Fruit fly (Drosophila melanogaster) whole organism: ENCODE results near the gene moody.
A peak's percentile ranks its signal among the peaks of the same experiment; 100 is the strongest.

Source experiments
- CG8478 ChIP-seq: fragments of >200 bp; optimal IDR thresholded peaks from 2 replicates; lab custom pipeline; 2018; ENCODE audit warnings: inconsistent platforms
- Dll ChIP-seq: fragments of >200 bp; optimal IDR thresholded peaks from 2 replicates; lab custom pipeline; 2017
- EcR ChIP-seq, 2 experiments: fragments of >200 bp; optimal IDR thresholded peaks; 2 replicates each; lab custom pipeline; 2017; ENCODE audit warnings: missing biosample characterization in 2 of 2, missing genetic modification characterization in 2 of 2, missing genetic modification reagents in 2 of 2
- pan ChIP-seq: fragments of >200 bp; optimal IDR thresholded peaks from 2 replicates; lab custom pipeline; 2017
- psq ChIP-seq: fragments of >200 bp; optimal IDR thresholded peaks from 2 replicates; lab custom pipeline; 2017
- usp ChIP-seq: fragments of >200 bp; optimal IDR thresholded peaks from 2 replicates; lab custom pipeline; 2017; ENCODE audit warnings: missing biosample characterization, missing genetic modification characterization, mixed read lengths

Gene moody

dm6 chrX:2061849-2062248 lies 11.9 kb upstream of the moody start, which contains the start of gene Sik2:
Gene Sik2 (minus strand): TSS chrX:2061915.
- TF ChIP-seq usp (GFP tag; lab: Kevin White, UChicago) (no peak), psq (lab: Kevin White, UChicago) (no peak), EcR (GFP tag; optimal IDR thresholded peaks at IDR 0.05; lab: Kevin White, UChicago) (no peak), CG8478 (no peak), pan (lab: Kevin White, UChicago) (no peak), Dll (no peak)

dm6 chrX:2061119-2061518 lies 11.2 kb upstream of the moody start:
- TF ChIP-seq psq (lab: Kevin White, UChicago) (no peak), EcR (GFP tag; optimal IDR thresholded peaks at IDR 0.05; lab: Kevin White, UChicago) (no peak), usp (GFP tag; lab: Kevin White, UChicago) (no peak), CG8478 (no peak), pan (lab: Kevin White, UChicago) (no peak), Dll (no peak)

- no peak for TF ChIP-seq psq (lab: Kevin White, UChicago)
Measured at dm6 chrX:2048778-2049686, 888 bp downstream of the moody start.

dm6 chrX:2043660-2044397 lies 6.1 kb downstream of the moody start, which contains the start of gene CG4325:
Gene CG4325 (minus strand): TSS chrX:2043818.
- TF ChIP-seq CG8478 (no peak), psq (lab: Kevin White, UChicago) (no peak), pan (lab: Kevin White, UChicago) (no peak), EcR (GFP tag; optimal IDR thresholded peaks at IDR 0.05; lab: Kevin White, UChicago) (no peak), Dll (no peak), usp (GFP tag; lab: Kevin White, UChicago) (no peak)

dm6 chrX:2041981-2042847 lies 7.7 kb downstream of the moody start, which contains the start of the genes Actn and usp:
Gene Actn (minus strand): TSS chrX:2042311.
Gene usp (minus strand): TSS chrX:2042311.
- no peak for TF ChIP-seq psq (lab: Kevin White, UChicago)
- no peak for TF ChIP-seq CG8478
- TF ChIP-seq Dll: peak; percentile 39

- TF ChIP-seq psq (lab: Kevin White, UChicago) (no peak), usp (GFP tag; lab: Kevin White, UChicago) (no peak), pan (lab: Kevin White, UChicago) (no peak), EcR (GFP tag; optimal IDR thresholded peaks at IDR 0.05; lab: Kevin White, UChicago) (no peak)
Measured at dm6 chrX:2041312-2041918, 8.5 kb downstream of the moody start, which contains the start of gene CG4313. Gene CG4313 (plus strand): TSS chrX:2041868.

dm6 chrX:2037605-2038004 lies 12.3 kb downstream of the moody start:
- no peak for TF ChIP-seq CG8478
- no peak for TF ChIP-seq EcR (GFP tag; optimal IDR thresholded peaks at IDR 0.05; lab: Kevin White, UChicago)
- TF ChIP-seq pan (lab: Kevin White, UChicago): no peak
- no peak for TF ChIP-seq usp (GFP tag; lab: Kevin White, UChicago)
- no peak for TF ChIP-seq psq (lab: Kevin White, UChicago)

- TF ChIP-seq pan (lab: Kevin White, UChicago): peak; percentile 92
- no peak for TF ChIP-seq EcR (GFP tag; optimal IDR thresholded peaks at IDR 0.05; lab: Kevin White, UChicago)
- no peak for TF ChIP-seq CG8478
Measured at dm6 chrX:2036800-2037488, 13.0 kb downstream of the moody start.

- TF ChIP-seq Dll: no peak
Measured at dm6 chrX:2036383-2036782, 13.5 kb downstream of the moody start.

- TF ChIP-seq CG8478 (no peak), EcR (GFP tag; optimal IDR thresholded peaks at IDR 0.05; lab: Kevin White, UChicago) (no peak), Dll (no peak), psq (lab: Kevin White, UChicago) (no peak), usp (GFP tag; lab: Kevin White, UChicago) (no peak), pan (lab: Kevin White, UChicago) (no peak)
Measured at dm6 chrX:2032821-2033436, 17.0 kb downstream of the moody start.
